Worm (Caenorhabditis elegans): ENCODE measurements around the gene Y48E1B.3.

Gene Y48E1B.3

DNA sequence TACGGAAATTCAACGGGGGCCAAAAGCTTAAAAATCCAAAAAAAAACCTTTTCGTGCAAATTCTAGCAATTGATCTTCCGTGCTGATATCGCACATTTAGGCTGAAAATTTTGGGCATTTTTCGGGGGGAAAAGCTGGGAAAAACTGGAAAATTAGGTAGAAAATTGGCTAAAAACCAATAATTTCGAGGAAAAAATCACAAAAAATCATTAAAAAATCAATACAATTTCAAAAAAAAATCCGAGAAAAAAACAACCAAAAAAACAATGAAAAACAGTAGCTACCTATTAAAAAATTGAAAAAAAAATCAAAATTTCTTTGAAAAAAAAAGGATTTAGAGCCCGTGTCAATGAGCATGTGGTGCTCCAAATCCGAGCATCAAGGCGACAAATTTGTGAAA, at the start of gene Y48E1B.3:
Gene Y48E1B.3 (minus strand): TSS at position 101 of the 400 bp plus-strand sequence.
- TF ChIP-seq pha-4 (tag; optimal IDR thresholded peaks at IDR 0.05) (no peak), nhr-11 (tag; optimal IDR thresholded peaks at IDR 0.05) (no peak), hlh-13 (GFP tag; optimal IDR thresholded peaks at IDR 0.05) (no peak), sdc-2 (tag; optimal IDR thresholded peaks at IDR 0.05) (no peak), T23F11.4 (GFP tag; optimal IDR thresholded peaks at IDR 0.05) (no peak), eyg-1 (tag; optimal IDR thresholded peaks at IDR 0.05) (no peak), dve-1 (tag; optimal IDR thresholded peaks at IDR 0.05) (no peak), unc-42 (tag; optimal IDR thresholded peaks at IDR 0.05) (no peak), ahr-1 (tag; optimal IDR thresholded peaks at IDR 0.05) (no peak), ceh-34 (tag; optimal IDR thresholded peaks at IDR 0.05) (no peak), madf-2 (tag; optimal IDR thresholded peaks at IDR 0.05) (no peak), hlh-15 (tag; optimal IDR thresholded peaks at IDR 0.05) (no peak)

DNA sequence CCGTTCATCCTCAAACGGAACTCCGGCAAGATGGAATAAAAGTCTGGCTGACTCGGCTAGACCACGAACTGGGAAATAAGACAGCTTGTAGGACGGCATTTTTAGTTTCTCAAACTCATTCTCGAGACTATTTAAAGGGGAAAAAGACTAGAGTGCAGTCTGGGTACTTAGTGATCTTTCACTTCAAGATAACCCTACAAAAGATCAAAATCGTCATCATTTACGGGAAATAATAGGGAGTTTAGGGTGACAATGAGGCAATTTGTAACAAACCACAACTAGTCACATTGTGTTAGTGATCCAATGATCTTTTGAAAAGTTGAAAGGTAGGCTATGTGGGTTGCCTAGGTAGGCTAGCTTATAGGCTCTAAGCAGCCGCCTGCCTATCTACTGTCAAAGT, 48.2 kb upstream of the Y48E1B.3 start, which contains the start of gene gst-14:
Gene gst-14 (minus strand): TSS at position 101 of the 400 bp plus-strand sequence.
- TF ChIP-seq T23F11.4 (GFP tag; optimal IDR thresholded peaks at IDR 0.05) (no peak), che-1 (tag; optimal IDR thresholded peaks at IDR 0.05) (no peak), unc-42 (tag; optimal IDR thresholded peaks at IDR 0.05) (no peak), ama-1 (optimal IDR thresholded peaks at IDR 0.05) (no peak)

DNA sequence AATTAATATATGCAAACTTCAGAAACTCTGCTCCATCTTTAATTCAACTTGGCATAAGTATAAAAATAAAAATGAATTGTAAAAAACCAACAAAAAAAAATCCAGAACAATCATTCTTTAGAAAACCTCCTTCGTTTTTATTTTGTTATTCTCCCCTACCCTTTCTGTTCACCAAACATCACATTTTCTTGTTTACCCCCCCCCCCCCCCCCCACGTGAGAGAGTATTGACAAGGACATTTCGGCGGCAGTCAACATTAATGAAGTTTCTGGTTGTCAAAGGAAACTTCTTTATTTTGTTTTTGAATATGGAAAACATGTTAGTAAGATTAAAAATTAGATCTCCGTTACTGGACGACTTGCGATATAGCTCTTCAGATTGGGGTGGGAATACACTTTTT, 46.7 kb upstream of the Y48E1B.3 start:
- TF ChIP-seq pqm-1 (tag; optimal IDR thresholded peaks at IDR 0.05) (no peak), K09A11.1 (tag; optimal IDR thresholded peaks at IDR 0.05; ENCODE audit: insufficient read depth) (no peak), hlh-30 (tag; optimal IDR thresholded peaks at IDR 0.05; ENCODE audit: insufficient read depth) (no peak), pha-2 (tag; optimal IDR thresholded peaks at IDR 0.05) (no peak), tbx-2 (tag; optimal IDR thresholded peaks at IDR 0.05) (no peak), ceh-34 (tag; optimal IDR thresholded peaks at IDR 0.05) (no peak)

DNA sequence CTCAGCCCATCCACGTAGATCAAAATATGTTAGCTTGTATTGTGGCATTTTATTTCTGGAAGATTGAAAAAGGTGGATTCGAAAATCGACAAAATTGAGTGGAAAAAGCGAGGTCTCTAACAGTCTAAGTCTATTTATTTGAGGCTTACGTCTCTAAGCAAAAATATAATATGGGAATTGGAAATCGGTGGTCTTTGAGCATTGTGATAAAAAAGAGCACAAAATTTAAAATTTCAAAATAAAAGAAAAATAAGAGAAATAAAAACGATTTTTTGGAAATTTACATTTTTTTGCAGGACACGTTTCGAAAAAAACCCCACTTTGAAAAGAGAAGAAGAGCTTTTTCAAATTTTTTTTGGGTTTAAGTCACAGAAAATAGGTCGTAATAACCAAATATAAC, 45.3 kb upstream of the Y48E1B.3 start, which contains the start of gene gst-15:
Gene gst-15 (minus strand): TSS at position 101 of the 400 bp plus-strand sequence.
- TF ChIP-seq ahr-1 (tag; optimal IDR thresholded peaks at IDR 0.05): no peak
- TF ChIP-seq hlh-30 (tag; optimal IDR thresholded peaks at IDR 0.05; ENCODE audit: insufficient read depth): no peak

DNA sequence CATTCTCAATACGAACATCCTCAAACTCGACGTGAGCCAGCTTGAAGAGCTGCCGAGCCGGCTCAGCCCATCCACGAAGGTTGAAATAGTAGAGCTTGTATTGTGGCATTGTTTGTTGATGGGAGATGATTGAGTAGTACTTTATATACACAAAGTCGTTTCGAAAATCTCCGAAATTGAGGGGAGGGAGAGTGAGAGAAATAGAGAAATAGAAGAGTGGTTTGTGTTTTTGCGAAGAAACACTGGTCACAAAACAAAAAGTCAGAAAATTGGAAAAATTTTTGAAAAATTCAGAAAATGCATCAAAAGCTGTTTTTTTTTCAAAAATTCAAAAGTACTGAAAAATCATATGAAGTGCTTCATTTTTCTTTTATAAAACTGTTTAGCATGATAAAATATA, 43.4 kb upstream of the Y48E1B.3 start, which contains the start of gene gst-24:
Gene gst-24 (minus strand): TSS at position 181 of the 400 bp plus-strand sequence.
- TF ChIP-seq ceh-30 (tag; optimal IDR thresholded peaks at IDR 0.05): no peak
- no peak for TF ChIP-seq ahr-1 (tag; optimal IDR thresholded peaks at IDR 0.05)
- no peak for TF ChIP-seq sox-2 (GFP tag; IDR thresholded peaks at IDR 0.05)
- TF ChIP-seq unc-86 (tag; optimal IDR thresholded peaks at IDR 0.05): no peak
- no peak for TF ChIP-seq elt-2 (tag; optimal IDR thresholded peaks at IDR 0.05)
- no peak for TF ChIP-seq T23F11.4 (GFP tag; optimal IDR thresholded peaks at IDR 0.05)
- TF ChIP-seq pha-2 (tag; optimal IDR thresholded peaks at IDR 0.05): no peak
- TF ChIP-seq dmd-4 (tag; optimal IDR thresholded peaks at IDR 0.05; ENCODE audit: borderline replicate concordance): no peak
- TF ChIP-seq ceh-34 (tag; optimal IDR thresholded peaks at IDR 0.05): no peak
- no peak for TF ChIP-seq sox-4 (tag; optimal IDR thresholded peaks at IDR 0.05)
- no peak for TF ChIP-seq pha-4 (tag; optimal IDR thresholded peaks at IDR 0.05)
- no peak for TF ChIP-seq F13H6.1 (tag; optimal IDR thresholded peaks at IDR 0.05)
- no peak for TF ChIP-seq ceh-18 (tag; optimal IDR thresholded peaks at IDR 0.05)
- TF ChIP-seq nhr-232 (tag; optimal IDR thresholded peaks at IDR 0.05): no peak
- no peak for TF ChIP-seq tbx-2 (tag; optimal IDR thresholded peaks at IDR 0.05)
- TF ChIP-seq unc-42 (tag; optimal IDR thresholded peaks at IDR 0.05): no peak
- TF ChIP-seq ceh-31 (tag; optimal IDR thresholded peaks at IDR 0.05): no peak
- no peak for TF ChIP-seq hlh-8 (tag; optimal IDR thresholded peaks at IDR 0.05)
- TF ChIP-seq C38D4.7 (GFP tag; optimal IDR thresholded peaks at IDR 0.05): no peak

DNA sequence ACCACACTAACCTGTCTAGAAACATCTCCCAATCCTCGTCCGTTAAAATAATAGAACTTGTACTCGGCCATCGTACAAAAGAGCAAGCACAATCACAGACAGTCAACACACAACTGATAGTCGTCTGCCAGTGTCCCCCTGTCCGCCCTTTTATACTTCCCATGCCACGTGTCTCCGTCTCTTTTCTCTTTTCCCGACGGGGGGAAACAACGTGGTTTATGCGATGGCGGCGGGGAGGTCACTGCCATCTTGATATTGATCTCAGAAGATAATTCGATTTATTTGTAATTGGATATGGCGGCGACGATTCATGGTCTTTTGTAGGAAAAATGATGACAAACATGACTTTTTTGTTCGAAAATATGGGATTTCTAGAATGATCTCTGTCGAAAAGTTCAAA, 41.9 kb upstream of the Y48E1B.3 start, which contains the start of gene gst-20:
Gene gst-20 (minus strand): TSS at position 170 of the 400 bp plus-strand sequence.
- TF ChIP-seq eyg-1 (tag; optimal IDR thresholded peaks at IDR 0.05) (no peak), tbx-7 (tag; optimal IDR thresholded peaks at IDR 0.05) (no peak), che-1 (tag; optimal IDR thresholded peaks at IDR 0.05) (no peak), rnt-1 (tag; optimal IDR thresholded peaks at IDR 0.05) (peak; percentile 59), elt-2 (tag; optimal IDR thresholded peaks at IDR 0.05) (peak; percentile 10), unc-55 (GFP tag; optimal IDR thresholded peaks at IDR 0.05) (peak; percentile 10)
